Worm (Caenorhabditis elegans): Measurements from ENCODE around the gene F29A7.8.

Gene F29A7.8

DNA sequence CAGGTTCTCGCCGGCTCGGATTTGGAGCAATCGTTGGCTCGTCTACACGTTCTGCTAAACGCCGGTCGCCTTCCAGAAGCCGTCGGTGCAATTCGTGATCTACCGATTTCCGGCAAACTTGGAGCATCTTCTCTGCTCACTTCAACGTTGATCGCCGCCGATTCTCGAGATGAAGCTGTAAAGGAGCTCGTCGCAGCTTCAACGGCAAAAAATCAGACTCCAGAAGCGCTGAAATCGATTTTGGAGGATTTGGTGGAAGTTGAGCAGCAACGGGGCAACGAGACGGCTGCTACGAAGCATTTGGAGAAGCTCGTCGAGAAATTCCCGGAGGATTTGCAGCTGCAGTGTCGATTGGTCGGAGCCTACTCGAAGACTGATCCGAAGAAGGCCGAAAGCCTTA is 33.8 kb upstream of the F29A7.8 start:
- TF ChIP-seq lsy-2 (tag; optimal IDR thresholded peaks at IDR 0.05) (no peak), zip-8 (tag; optimal IDR thresholded peaks at IDR 0.05) (no peak), nhr-28 (tag; optimal IDR thresholded peaks at IDR 0.05) (no peak), sptf-1 (tag; optimal IDR thresholded peaks at IDR 0.05) (no peak), ceh-39 (tag; optimal IDR thresholded peaks at IDR 0.05) (no peak), nhr-12 (tag; optimal IDR thresholded peaks at IDR 0.05) (no peak), nhr-76 (tag; optimal IDR thresholded peaks at IDR 0.05) (no peak), flh-1 (GFP tag; optimal IDR thresholded peaks at IDR 0.05) (no peak), drap-1 (GFP tag; optimal IDR thresholded peaks at IDR 0.05) (no peak), ham-2 (GFP tag; optimal IDR thresholded peaks at IDR 0.05) (no peak), unc-62 (GFP tag; optimal IDR thresholded peaks at IDR 0.05) (no peak), bed-3 (GFP tag; optimal IDR thresholded peaks at IDR 0.05) (no peak), elt-1 (tag; optimal IDR thresholded peaks at IDR 0.05; ENCODE audit: borderline replicate concordance, insufficient read depth) (no peak)

DNA sequence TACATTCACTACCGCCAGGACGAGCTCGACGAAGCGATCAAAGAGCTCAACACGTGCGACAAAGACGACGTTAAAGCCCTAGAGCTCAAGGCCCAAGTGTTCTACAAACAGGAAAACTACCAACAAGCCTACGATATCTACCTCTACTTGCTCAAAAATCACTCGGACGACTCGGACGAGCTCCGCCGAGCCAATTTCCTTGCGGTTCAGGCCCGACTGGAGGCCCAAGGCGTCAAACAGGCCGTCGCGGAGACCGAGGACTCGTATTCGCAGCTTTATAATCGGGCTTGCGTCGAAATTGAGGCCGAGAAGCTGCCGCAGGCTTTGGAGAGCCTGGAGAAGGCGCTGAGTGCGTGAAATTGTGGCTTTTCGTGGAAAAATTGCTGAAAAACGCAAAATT is 30.0 kb upstream of the F29A7.8 start:
- TF ChIP-seq unc-120 (tag; optimal IDR thresholded peaks at IDR 0.05; ENCODE audit: poor library complexity, severe bottlenecking) (no peak), blmp-1 (tag; optimal IDR thresholded peaks at IDR 0.05) (no peak), lin-32 (GFP tag; optimal IDR thresholded peaks at IDR 0.05) (no peak)

DNA sequence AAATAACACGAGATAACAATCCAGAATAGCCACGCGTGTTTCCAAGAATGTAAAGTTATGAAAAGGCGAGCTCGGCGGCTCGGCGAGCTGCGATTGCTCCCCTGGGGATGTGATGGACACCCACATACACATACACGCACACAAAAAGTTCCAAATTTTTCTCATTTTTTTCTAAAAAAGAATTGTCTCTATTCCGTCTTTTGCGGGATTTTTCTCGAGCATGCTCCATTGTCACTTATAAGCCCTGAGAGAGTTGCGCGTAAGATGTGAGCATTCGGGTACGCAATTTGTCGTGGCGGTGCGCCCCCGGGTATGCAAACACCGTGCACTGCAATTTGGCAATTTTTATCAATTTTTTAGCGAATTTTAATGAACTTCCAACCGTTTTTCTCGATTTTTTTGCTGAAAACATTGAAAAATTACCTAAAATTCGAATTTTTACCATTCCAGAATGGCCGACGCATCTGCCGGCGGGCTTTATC is 29.2 kb upstream of the F29A7.8 start, which contains the start of the genes F08D12.12 and srpa-72:
Gene F08D12.12 (minus strand): TSS at position 51 of the 482 bp plus-strand sequence.
Gene srpa-72 (plus strand): TSS at position 451 of the 482 bp plus-strand sequence.
- peak; percentile 10 for TF ChIP-seq lsy-2 (tag; optimal IDR thresholded peaks at IDR 0.05)
- peak; percentile 45 for TF ChIP-seq pha-4 (tag; optimal IDR thresholded peaks at IDR 0.05)
- TF ChIP-seq blmp-1 (tag; optimal IDR thresholded peaks at IDR 0.05), result no peak
- TF ChIP-seq unc-120 (tag; optimal IDR thresholded peaks at IDR 0.05; ENCODE audit: poor library complexity, severe bottlenecking), result peak; percentile 7

DNA sequence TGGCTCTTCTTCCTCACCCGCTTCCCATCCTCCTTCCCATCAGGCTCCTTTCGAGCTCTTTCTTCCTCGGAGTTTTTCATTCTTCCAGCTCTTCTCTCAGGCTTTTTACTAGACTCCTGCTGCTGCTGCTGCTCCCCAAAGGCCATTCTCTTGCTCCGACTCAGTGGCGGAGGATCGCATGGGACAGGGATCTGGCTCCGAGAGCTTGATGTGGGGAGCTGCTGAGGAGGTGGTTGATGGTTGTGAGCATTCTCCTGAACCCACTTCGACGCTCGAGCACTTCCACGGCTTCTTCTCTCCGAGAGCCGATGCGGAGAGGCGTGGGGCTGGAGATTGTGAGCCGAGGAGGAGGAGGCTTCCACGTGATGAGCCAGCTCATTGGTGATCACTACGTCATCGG is 27.9 kb upstream of the F29A7.8 start:
- no peak for TF ChIP-seq unc-62 (GFP tag; optimal IDR thresholded peaks at IDR 0.05)
- no peak for TF ChIP-seq nhr-28 (tag; optimal IDR thresholded peaks at IDR 0.05)
- TF ChIP-seq mab-5 (tag; optimal IDR thresholded peaks at IDR 0.05), result no peak
- TF ChIP-seq drap-1 (GFP tag; optimal IDR thresholded peaks at IDR 0.05), result no peak
- no peak for TF ChIP-seq ceh-39 (tag; optimal IDR thresholded peaks at IDR 0.05)
- no peak for TF ChIP-seq mep-1 (tag; optimal IDR thresholded peaks at IDR 0.05)
- no peak for TF ChIP-seq ztf-11 (tag; optimal IDR thresholded peaks at IDR 0.05)
- TF ChIP-seq lin-13 (tag; optimal IDR thresholded peaks at IDR 0.05), result no peak
- no peak for TF ChIP-seq lsy-2 (tag; optimal IDR thresholded peaks at IDR 0.05)
- TF ChIP-seq ceh-83 (GFP tag; optimal IDR thresholded peaks at IDR 0.05), result no peak
- TF ChIP-seq tbx-8 (GFP tag; optimal IDR thresholded peaks at IDR 0.05), result no peak
- no peak for TF ChIP-seq nhr-12 (tag; optimal IDR thresholded peaks at IDR 0.05)
- TF ChIP-seq cnd-1 (tag; optimal IDR thresholded peaks at IDR 0.05), result no peak
- TF ChIP-seq unc-120 (tag; optimal IDR thresholded peaks at IDR 0.05; ENCODE audit: poor library complexity, severe bottlenecking), result no peak
- TF ChIP-seq lin-32 (GFP tag; optimal IDR thresholded peaks at IDR 0.05), result no peak
- TF ChIP-seq bed-3 (GFP tag; optimal IDR thresholded peaks at IDR 0.05), result no peak

DNA sequence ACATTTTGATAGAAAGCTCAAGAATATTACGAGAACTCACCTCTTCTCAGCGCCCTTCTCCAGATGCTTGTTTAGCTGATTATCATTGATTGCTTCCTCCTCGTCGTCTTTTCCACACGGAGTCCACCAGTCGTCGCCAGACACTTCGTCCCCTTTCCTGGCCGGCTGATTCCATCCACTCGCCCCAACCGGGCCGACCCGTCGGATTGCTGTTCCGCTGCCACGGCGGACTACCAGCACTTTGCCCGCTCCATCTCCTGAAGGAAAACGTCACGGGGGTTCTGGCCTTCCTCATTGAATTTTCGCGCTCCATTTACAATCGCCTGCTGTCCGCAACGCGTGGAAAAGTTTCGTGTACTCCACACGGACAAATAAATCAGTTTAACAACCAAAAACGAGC is 25.5 kb upstream of the F29A7.8 start:
- TF ChIP-seq elt-1 (tag; optimal IDR thresholded peaks at IDR 0.05; ENCODE audit: borderline replicate concordance, insufficient read depth) (no peak), bed-3 (GFP tag; optimal IDR thresholded peaks at IDR 0.05) (no peak), pha-4 (tag; optimal IDR thresholded peaks at IDR 0.05) (no peak), M03D4.4 (tag; optimal IDR thresholded peaks at IDR 0.05) (no peak), nhr-2 (tag; optimal IDR thresholded peaks at IDR 0.05) (no peak), flh-1 (GFP tag; optimal IDR thresholded peaks at IDR 0.05) (no peak)

DNA sequence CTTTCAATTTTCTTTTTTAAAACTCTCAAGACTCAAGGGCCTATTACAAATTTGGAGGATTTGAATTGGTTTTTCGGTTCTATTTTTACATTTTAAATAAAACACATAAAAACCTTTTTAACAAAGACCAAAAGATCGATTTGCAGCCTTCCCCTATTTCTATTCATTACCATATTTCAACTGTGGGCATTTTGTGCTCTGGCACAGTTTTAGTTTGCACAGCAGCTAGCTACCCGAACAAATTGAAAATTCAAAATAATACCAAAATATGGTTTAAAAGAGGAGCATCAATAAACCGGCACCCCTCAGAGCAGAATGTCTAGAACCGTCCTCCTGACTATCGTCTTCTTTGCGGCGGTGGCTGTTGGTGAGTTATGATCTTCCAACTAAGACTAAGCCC is 23.5 kb upstream of the F29A7.8 start, which contains the start of gene F08D12.2:
Gene F08D12.2 (plus strand): TSS at position 301 of the 400 bp plus-strand sequence.
- no peak for TF ChIP-seq bed-3 (GFP tag; optimal IDR thresholded peaks at IDR 0.05)
- no peak for TF ChIP-seq sem-2 (GFP tag; optimal IDR thresholded peaks at IDR 0.05)
- TF ChIP-seq ham-2 (GFP tag; optimal IDR thresholded peaks at IDR 0.05), result no peak
- TF ChIP-seq sptf-1 (tag; optimal IDR thresholded peaks at IDR 0.05), result no peak
- no peak for TF ChIP-seq ztf-11 (tag; optimal IDR thresholded peaks at IDR 0.05)
- no peak for TF ChIP-seq ceh-39 (tag; optimal IDR thresholded peaks at IDR 0.05)

Data from whole organism, mixed stage, embryonic.